Worm (Caenorhabditis elegans) whole organism, young adult: ENCODE results near the gene T07F8.4.

Source experiments
- C06A6.2 ChIP-seq: fragments of 200-800 bp; sonication (Bioruptor generic); conservative IDR thresholded peaks from 2 replicates; pipeline ENCODE4 v1.3.6; 2022; ENCODE audit warnings: missing genetic modification characterization, missing compliant biosample characterization
- F49E8.2 ChIP-seq: sonication (generic microtip); optimal IDR thresholded peaks from 3 replicates; lab custom pipeline; 2017; ENCODE audit warnings: missing genetic modification characterization, mild to moderate bottlenecking, missing compliant biosample characterization, antibody characterized with exemption, moderate library complexity; ENCODE audit not compliant: insufficient read depth
- F57C9.4 ChIP-seq: sonication (generic microtip); optimal IDR thresholded peaks from 2 replicates; lab custom pipeline; 2017; ENCODE audit warnings: mild to moderate bottlenecking, missing genetic modification characterization, missing compliant biosample characterization
- ama-1 ChIP-seq, 3 experiments: fragments of 150-350 bp in 1 of 3; sonication (generic microtip) in 2 of 3; optimal IDR thresholded peaks; 2 replicates each; lab custom pipeline; 2014 to 2018; ENCODE audit warnings: missing biosample characterization in 2 of 3, missing genetic modification characterization in 2 of 3, missing genetic modification reagents in 2 of 3
- cebp-1 ChIP-seq, 2 experiments: fragments of 200-800 bp in 1 of 2; sonication (Bioruptor generic) in 1 of 2; sonication (generic microtip) in 1 of 2; IDR thresholded peaks in 1 of 2; optimal IDR thresholded peaks in 1 of 2; 2 replicates each; pipeline versions ENCODE4 v1.3.6 to Lab custom; 2017 to 2022; ENCODE audit warnings: missing compliant biosample characterization in 2 of 2, missing genetic modification characterization in 2 of 2, mild to moderate bottlenecking in 1 of 2, missing genetic modification reagents in 1 of 2, moderate library complexity in 1 of 2
- ceh-40 ChIP-seq: fragments of 200-800 bp; sonication (Bioruptor generic); IDR thresholded peaks from 2 replicates; pipeline ENCODE4 v1.3.6; 2022; ENCODE audit warnings: missing genetic modification characterization, missing compliant biosample characterization
- him-1 ChIP-seq: sonication (generic microtip); optimal IDR thresholded peaks from 2 replicates; lab custom pipeline; 2016; ENCODE audit warnings: missing genotype, missing genetic modification reagents, missing genetic modification characterization, missing compliant biosample characterization
- lin-26 ChIP-seq: fragments of 200-800 bp; sonication (Bioruptor generic); IDR thresholded peaks from 2 replicates; pipeline ENCODE4 v1.3.6; 2022; ENCODE audit warnings: missing genetic modification reagents, missing genetic modification characterization, missing compliant biosample characterization
- unc-62 ChIP-seq: fragments of 150-350 bp; optimal IDR thresholded peaks from 2 replicates; lab custom pipeline; 2014; ENCODE audit warnings: missing biosample characterization, missing genetic modification reagents, missing genetic modification characterization

- no peak for TF ChIP-seq ama-1 (optimal IDR thresholded peaks at IDR 0.05; lab: Kevin White, UChicago)
- TF ChIP-seq ama-1 (GFP tag; optimal IDR thresholded peaks at IDR 0.05; lab: Kevin White, UChicago) = no peak
- no peak for TF ChIP-seq C06A6.2 (GFP tag; lab: Robert Waterston, UW)
- no peak for TF ChIP-seq F49E8.2 (tag; lab: Kevin White, UChicago)
- TF ChIP-seq him-1 (tag; lab: Kevin White, UChicago) = no peak
- TF ChIP-seq F57C9.4 (tag; lab: Kevin White, UChicago) = no peak
- TF ChIP-seq lin-26 (GFP tag; lab: Robert Waterston, UW) = no peak
- TF ChIP-seq ceh-40 (GFP tag; lab: Robert Waterston, UW) = no peak
- no peak for TF ChIP-seq cebp-1 (GFP tag; IDR thresholded peaks at IDR 0.05; lab: Robert Waterston, UW)
- TF ChIP-seq cebp-1 (tag; optimal IDR thresholded peaks at IDR 0.05; lab: Kevin White, UChicago) = no peak
- TF ChIP-seq unc-62 (GFP tag; lab: Kevin White, UChicago) = no peak
These were observed 21.9 kb downstream of the T07F8.4 start, which contains the start of gene F10E7.9 for ce11 chrII:7109956-7110355.
